ENCODE assay signal across 1 fruit fly cellular context in the genomic region with DNA sequence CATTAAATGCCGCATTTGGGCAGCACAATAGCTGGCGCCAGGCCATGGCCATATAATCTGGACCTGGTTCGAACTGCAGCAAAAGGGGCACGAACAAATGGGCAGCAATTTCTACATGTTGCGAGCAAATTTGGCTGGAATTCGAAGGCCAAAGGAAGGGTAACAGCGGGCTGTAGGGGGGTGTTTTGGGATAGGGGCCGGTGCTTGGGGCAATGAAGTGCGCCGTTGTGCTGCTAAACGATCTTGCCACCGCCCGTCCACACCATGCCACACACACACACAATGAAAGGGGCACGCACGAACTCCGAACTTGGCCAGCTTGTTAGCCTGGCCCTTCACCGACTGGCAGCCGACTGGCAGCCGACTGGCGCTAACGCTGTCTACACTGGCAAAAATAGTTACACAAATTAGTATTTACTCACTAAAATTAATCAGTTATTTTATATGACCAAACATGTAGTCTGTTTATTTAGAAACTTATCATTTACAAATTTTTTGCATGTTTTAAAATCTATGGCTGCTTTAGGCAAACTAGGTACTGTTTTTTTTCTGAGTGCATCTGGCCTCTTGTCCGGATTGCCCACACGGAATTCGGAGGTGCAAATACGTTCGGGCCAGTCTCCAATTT.
TF ChIP-seq lines count a peak whose summit lies in the region.

No protein-coding gene starts in this region.

TF ChIP-seq in whole organism, embryonic, 481 proteins besides CTCF, POLR2A, EP300 and RAD21 (continued from another document and continues in another):
- TF ChIP-seq CG9609 (GFP tag; optimal IDR thresholded peaks at IDR 0.05; lab: Kevin White, UChicago) (peak; percentile 12), wor (GFP tag; IDR thresholded peaks at IDR 0.05; lab: Robert Waterston, UW) (peak; percentile 43; the same call in 1 of the 2 replicates), crc (GFP tag; optimal IDR thresholded peaks at IDR 0.05; lab: Kevin White, UChicago) (no peak), CG31365 (tag; optimal IDR thresholded peaks at IDR 0.05; lab: Kevin White, UChicago) (no peak), chn (GFP tag; optimal IDR thresholded peaks at IDR 0.05; lab: Kevin White, UChicago) (peak; percentile 11), croc (GFP tag; conservative IDR thresholded peaks at IDR 0.05; lab: Robert Waterston, UW) (peak; percentile 77), mirr (GFP tag; optimal IDR thresholded peaks at IDR 0.05; lab: Kevin White, UChicago) (no peak), Spps (tag; optimal IDR thresholded peaks at IDR 0.05; lab: Kevin White, UChicago) (peak; percentile 85), rib (GFP tag; IDR thresholded peaks at IDR 0.05; lab: Robert Waterston, UW) (no peak), crp (GFP tag; optimal IDR thresholded peaks at IDR 0.05; lab: Kevin White, UChicago) (no peak), fd96Cb (tag; optimal IDR thresholded peaks at IDR 0.05; lab: Kevin White, UChicago) (peak; percentile 81), CG4360 (GFP tag; IDR thresholded peaks at IDR 0.05; lab: Robert Waterston, UW) (peak; percentile 25; the same call in 1 of the 2 replicates), repo (GFP tag; optimal IDR thresholded peaks at IDR 0.05; lab: Kevin White, UChicago) (no peak), Six4 (GFP tag; optimal IDR thresholded peaks at IDR 0.05; lab: Kevin White, UChicago) (peak; percentile 48), Mrtf (GFP tag; IDR thresholded peaks at IDR 0.05; lab: Robert Waterston, UW) (peak; percentile 66; the same call in 1 of the 3 replicates), emc (GFP tag; optimal IDR thresholded peaks at IDR 0.05; lab: Kevin White, UChicago) (no peak), CG13287 (GFP tag; IDR thresholded peaks at IDR 0.05; lab: Robert Waterston, UW; ENCODE audit: partially characterized antibody) (no peak), Hand (GFP tag; optimal IDR thresholded peaks at IDR 0.05; lab: Kevin White, UChicago) (no peak), bowl (GFP tag; IDR thresholded peaks at IDR 0.05; lab: Robert Waterston, UW) (no peak), CG2116 (GFP tag; optimal IDR thresholded peaks at IDR 0.05; lab: Kevin White, UChicago) (no peak), luna (GFP tag; optimal IDR thresholded peaks at IDR 0.05; lab: Kevin White, UChicago) (no peak), gce (GFP tag; IDR thresholded peaks at IDR 0.05; lab: Robert Waterston, UW) (peak; percentile 81), CG5180 (GFP tag; optimal IDR thresholded peaks at IDR 0.05; lab: Kevin White, UChicago) (peak; percentile 43), zen2 (GFP tag; IDR thresholded peaks at IDR 0.05; lab: Robert Waterston, UW; ENCODE audit: partially characterized antibody) (no peak), Bteb2 (GFP tag; optimal IDR thresholded peaks at IDR 0.05; lab: Kevin White, UChicago) (no peak), Mes4 (GFP tag; optimal IDR thresholded peaks at IDR 0.05; lab: Kevin White, UChicago) (peak; percentile 23), trem (tag; optimal IDR thresholded peaks at IDR 0.05; lab: Kevin White, UChicago) (peak; percentile 78), CG11456 (GFP tag; IDR thresholded peaks at IDR 0.05; lab: Robert Waterston, UW) (no peak), CG14965 (GFP tag; optimal IDR thresholded peaks at IDR 0.05; lab: Kevin White, UChicago; ENCODE audit: borderline replicate concordance) (no peak), Dek (tag; optimal IDR thresholded peaks at IDR 0.05; lab: Kevin White, UChicago) (no peak), CG6683 (GFP tag; optimal IDR thresholded peaks at IDR 0.05; lab: Kevin White, UChicago) (no peak), CG10321 (GFP tag; IDR thresholded peaks at IDR 0.05; lab: Robert Waterston, UW) (peak; percentile 26; the same call in 1 of the 2 replicates), CG13424 (tag; optimal IDR thresholded peaks at IDR 0.05; lab: Kevin White, UChicago) (peak; percentile 38), NFAT (GFP tag; IDR thresholded peaks at IDR 0.05; lab: Robert Waterston, UW) (no peak), aop (GFP tag; IDR thresholded peaks at IDR 0.05; lab: Robert Waterston, UW) (no peak), NC2α (GFP tag; optimal IDR thresholded peaks at IDR 0.05; lab: Kevin White, UChicago) (no peak), CG32532 (GFP tag; IDR thresholded peaks at IDR 0.05; lab: Robert Waterston, UW) (0 out of 2 replicates have a peak, but pooled peaks have one; percentile 12), Trl (optimal IDR thresholded peaks at IDR 0.05; lab: Kevin White, UChicago) (no peak), Trl (GFP tag; optimal IDR thresholded peaks at IDR 0.05; lab: Kevin White, UChicago) (no peak), CG12155 (GFP tag; optimal IDR thresholded peaks at IDR 0.05; lab: Kevin White, UChicago) (no peak), pfk (GFP tag; optimal IDR thresholded peaks at IDR 0.05; lab: Kevin White, UChicago) (no peak), PHDP (tag; optimal IDR thresholded peaks at IDR 0.05; lab: Kevin White, UChicago) (peak; percentile 11), onecut (GFP tag; IDR thresholded peaks at IDR 0.05; lab: Robert Waterston, UW) (peak; percentile 54), CG6254 (GFP tag; optimal IDR thresholded peaks at IDR 0.05; lab: Kevin White, UChicago) (peak; percentile 67), Sin3A (optimal IDR thresholded peaks at IDR 0.05; lab: Kevin White, UChicago) (no peak), br (optimal IDR thresholded peaks at IDR 0.05; lab: Kevin White, UChicago) (no peak), sd (tag; optimal IDR thresholded peaks at IDR 0.05; lab: Kevin White, UChicago) (no peak), CG9215 (GFP tag; IDR thresholded peaks at IDR 0.05; lab: Robert Waterston, UW) (0 out of 2 replicates have a peak, but pooled peaks have one; percentile 6), CG4617 (GFP tag; optimal IDR thresholded peaks at IDR 0.05; lab: Kevin White, UChicago; ENCODE audit: borderline replicate concordance) (no peak), CrebB (tag; optimal IDR thresholded peaks at IDR 0.05; lab: Kevin White, UChicago) (no peak), cwo (GFP tag; optimal IDR thresholded peaks at IDR 0.05; lab: Kevin White, UChicago) (peak; percentile 11), ranshi (GFP tag; IDR thresholded peaks at IDR 0.05; lab: Robert Waterston, UW) (peak; percentile 72), esg (GFP tag; conservative IDR thresholded peaks at IDR 0.05; lab: Robert Waterston, UW) (peak; percentile 57), tin (GFP tag; optimal IDR thresholded peaks at IDR 0.05; lab: Kevin White, UChicago) (peak; percentile 74), CG9932 (GFP tag; IDR thresholded peaks at IDR 0.05; lab: Robert Waterston, UW) (no peak), fd64A (GFP tag; optimal IDR thresholded peaks at IDR 0.05; lab: Kevin White, UChicago) (peak; percentile 28), Oaz (GFP tag; IDR thresholded peaks at IDR 0.05; lab: Robert Waterston, UW) (no peak), lola (GFP tag; optimal IDR thresholded peaks at IDR 0.05; lab: Kevin White, UChicago) (peak in 1 of 3 experiments; percentile 72), Jarid2 (GFP tag; optimal IDR thresholded peaks at IDR 0.05; lab: Kevin White, UChicago) (peak; percentile 22), Abd-B (GFP tag; optimal IDR thresholded peaks at IDR 0.05; lab: Kevin White, UChicago) (no peak), CG6813 (GFP tag; optimal IDR thresholded peaks at IDR 0.05; lab: Kevin White, UChicago) (peak; percentile 61), B-H2 (GFP tag; optimal IDR thresholded peaks at IDR 0.05; lab: Kevin White, UChicago) (no peak), CG12071 (GFP tag; optimal IDR thresholded peaks at IDR 0.05; lab: Kevin White, UChicago) (peak; percentile 40), jing (GFP tag; optimal IDR thresholded peaks at IDR 0.05; lab: Kevin White, UChicago) (no peak), Bgb (GFP tag; IDR thresholded peaks at IDR 0.05; lab: Robert Waterston, UW; ENCODE audit: partially characterized antibody) (no peak), sc (optimal IDR thresholded peaks at IDR 0.05; lab: Kevin White, UChicago) (no peak), sc (GFP tag; optimal IDR thresholded peaks at IDR 0.05; lab: Kevin White, UChicago) (peak; percentile 46), fru (optimal IDR thresholded peaks at IDR 0.05; lab: Kevin White, UChicago) (no peak), lov (optimal IDR thresholded peaks at IDR 0.05; lab: Kevin White, UChicago) (no peak), lov (GFP tag; IDR thresholded peaks at IDR 0.05; lab: Robert Waterston, UW) (peak; percentile 34; the same call in 1 of the 3 replicates), sens-2 (GFP tag; IDR thresholded peaks at IDR 0.05; lab: Robert Waterston, UW) (peak; percentile 48; the same call in 1 of the 2 replicates), Eip74EF (GFP tag; optimal IDR thresholded peaks at IDR 0.05; lab: Kevin White, UChicago) (peak in 1 of 2 experiments; percentile 20), chif (GFP tag; optimal IDR thresholded peaks at IDR 0.05; lab: Kevin White, UChicago) (peak; percentile 43 to 60), Drgx (GFP tag; IDR thresholded peaks at IDR 0.05; lab: Robert Waterston, UW) (peak; percentile 27; the same call in 1 of the 2 replicates), oc (tag; optimal IDR thresholded peaks at IDR 0.05; lab: Kevin White, UChicago) (no peak), Sry-β (GFP tag; optimal IDR thresholded peaks at IDR 0.05; lab: Kevin White, UChicago) (no peak), bcd (GFP tag; optimal IDR thresholded peaks at IDR 0.05; lab: Kevin White, UChicago) (peak; percentile 54), ara (GFP tag; IDR thresholded peaks at IDR 0.05; lab: Robert Waterston, UW) (peak; percentile 90), CG14860 (GFP tag; IDR thresholded peaks at IDR 0.05; lab: Robert Waterston, UW; ENCODE audit: partially characterized antibody) (no peak), ken (GFP tag; IDR thresholded peaks at IDR 0.05; lab: Robert Waterston, UW) (no peak), CG8478 (optimal IDR thresholded peaks at IDR 0.05; lab: Kevin White, UChicago) (no peak), jigr1 (GFP tag; IDR thresholded peaks at IDR 0.05; lab: Robert Waterston, UW) (peak; percentile 43; the same call in 1 of the 3 replicates), Atf-2 (GFP tag; optimal IDR thresholded peaks at IDR 0.05; lab: Kevin White, UChicago) (peak; percentile 26), CG6272 (GFP tag; IDR thresholded peaks at IDR 0.05; lab: Robert Waterston, UW) (peak; percentile 35; the same call in 1 of the 2 replicates), Usf (GFP tag; optimal IDR thresholded peaks at IDR 0.05; lab: Kevin White, UChicago) (no peak), CG17328 (GFP tag; IDR thresholded peaks at IDR 0.05; lab: Robert Waterston, UW) (peak; percentile 85), D (optimal IDR thresholded peaks at IDR 0.05; lab: Kevin White, UChicago) (no peak), D (GFP tag; optimal IDR thresholded peaks at IDR 0.05; lab: Kevin White, UChicago) (peak; percentile 78), CG18599 (GFP tag; optimal IDR thresholded peaks at IDR 0.05; lab: Kevin White, UChicago) (peak; percentile 67), HmgZ (tag; optimal IDR thresholded peaks at IDR 0.05; lab: Kevin White, UChicago) (no peak), sr (GFP tag; IDR thresholded peaks at IDR 0.05; lab: Robert Waterston, UW) (no peak), mam (GFP tag; optimal IDR thresholded peaks at IDR 0.05; lab: Kevin White, UChicago) (no peak), CG12104 (GFP tag; optimal IDR thresholded peaks at IDR 0.05; lab: Kevin White, UChicago) (peak; percentile 57), HLH4C (GFP tag; IDR thresholded peaks at IDR 0.05; lab: Robert Waterston, UW; ENCODE audit: partially characterized antibody) (no peak), ssp (GFP tag; IDR thresholded peaks at IDR 0.05; lab: Robert Waterston, UW) (peak; percentile 63), ATbp (GFP tag; optimal IDR thresholded peaks at IDR 0.05; lab: Kevin White, UChicago) (no peak), MTF-1 (GFP tag; optimal IDR thresholded peaks at IDR 0.05; lab: Kevin White, UChicago; ENCODE audit: borderline replicate concordance) (peak; percentile 54), dmrt99B (tag; optimal IDR thresholded peaks at IDR 0.05; lab: Kevin White, UChicago) (peak; percentile 81), Ssrp (tag; optimal IDR thresholded peaks at IDR 0.05; lab: Kevin White, UChicago) (peak; percentile 22), CG30403 (GFP tag; optimal IDR thresholded peaks at IDR 0.05; lab: Kevin White, UChicago) (no peak), CG12659 (GFP tag; optimal IDR thresholded peaks at IDR 0.05; lab: Kevin White, UChicago) (no peak), Dref (GFP tag; IDR thresholded peaks at IDR 0.05; lab: Robert Waterston, UW) (no peak), Myb (GFP tag; optimal IDR thresholded peaks at IDR 0.05; lab: Kevin White, UChicago) (no peak), pnt (GFP tag; optimal IDR thresholded peaks at IDR 0.05; lab: Kevin White, UChicago) (no peak), CG10147 (GFP tag; optimal IDR thresholded peaks at IDR 0.05; lab: Kevin White, UChicago) (peak; percentile 25), dmrt11E (tag; optimal IDR thresholded peaks at IDR 0.05; lab: Kevin White, UChicago) (peak; percentile 72), NC2β (GFP tag; optimal IDR thresholded peaks at IDR 0.05; lab: Kevin White, UChicago) (no peak), Poxn (GFP tag; IDR thresholded peaks at IDR 0.05; lab: Robert Waterston, UW) (no peak), abd-A (tag; optimal IDR thresholded peaks at IDR 0.05; lab: Kevin White, UChicago) (no peak), Sry-δ (GFP tag; optimal IDR thresholded peaks at IDR 0.05; lab: Kevin White, UChicago) (peak; percentile 33), Bdp1 (GFP tag; optimal IDR thresholded peaks at IDR 0.05; lab: Kevin White, UChicago) (no peak), CG3726 (GFP tag; IDR thresholded peaks at IDR 0.05; lab: Robert Waterston, UW) (0 out of 3 replicates have a peak, but pooled peaks have one; percentile 5), CG16815 (GFP tag; optimal IDR thresholded peaks at IDR 0.05; lab: Kevin White, UChicago) (peak; percentile 34), Meics (GFP tag; optimal IDR thresholded peaks at IDR 0.05; lab: Kevin White, UChicago) (peak; percentile 19), CHES-1-like (GFP tag; optimal IDR thresholded peaks at IDR 0.05; lab: Kevin White, UChicago) (no peak), lmd (GFP tag; IDR thresholded peaks at IDR 0.05; lab: Robert Waterston, UW) (peak; percentile 67), Neu2 (GFP tag; optimal IDR thresholded peaks at IDR 0.05; lab: Kevin White, UChicago; ENCODE audit: borderline replicate concordance) (peak; percentile 24), jumu (GFP tag; optimal IDR thresholded peaks at IDR 0.05; lab: Kevin White, UChicago) (no peak), ato (GFP tag; IDR thresholded peaks at IDR 0.05; lab: Robert Waterston, UW; ENCODE audit: partially characterized antibody) (no peak), CG3281 (GFP tag; optimal IDR thresholded peaks at IDR 0.05; lab: Kevin White, UChicago) (no peak), p53 (GFP tag; optimal IDR thresholded peaks at IDR 0.05; lab: Kevin White, UChicago) (no peak), CG3407 (GFP tag; optimal IDR thresholded peaks at IDR 0.05; lab: Kevin White, UChicago) (no peak), gfzf (GFP tag; optimal IDR thresholded peaks at IDR 0.05; lab: Kevin White, UChicago) (no peak), salm (tag; optimal IDR thresholded peaks at IDR 0.05; lab: Kevin White, UChicago) (no peak)
